Worm (Caenorhabditis elegans) whole organism, L4/young adult: ENCODE measurements around the gene T15B7.14.

Experiments
- W03F9.2 ChIP-seq: fragments of 150-350 bp; optimal IDR thresholded peaks from 2 replicates; lab custom pipeline; 2014; ENCODE audit warnings: missing biosample characterization, missing genetic modification characterization
- him-1 ChIP-seq: sonication (generic microtip); optimal IDR thresholded peaks from 2 replicates; lab custom pipeline; 2016; ENCODE audit warnings: missing genotype, missing genetic modification reagents, missing genetic modification characterization, missing compliant biosample characterization

ce11 chrV:6878559-6878958, 43.4 kb upstream of the T15B7.14 start:
- no peak for TF ChIP-seq W03F9.2
- TF ChIP-seq him-1 (tag; lab: Kevin White, UChicago), result no peak
